Worm (Caenorhabditis elegans): ENCODE data around the gene cln-3.1.

cln-3.1 gene

ce11 chrV:11258896-11259295 lies 6.6 kb downstream of the cln-3.1 start, which contains the start of gene lgc-36:
lgc-36 (minus strand) TSS chrV:11258996.
- no peak for TF ChIP-seq him-1 (tag; optimal IDR thresholded peaks at IDR 0.05)
- no peak for TF ChIP-seq madf-8 (GFP tag; conservative IDR thresholded peaks at IDR 0.05)
- no peak for TF ChIP-seq B0035.1 (tag; optimal IDR thresholded peaks at IDR 0.05)
- no peak for TF ChIP-seq Y79H2A.3 (GFP tag; conservative IDR thresholded peaks at IDR 0.05)
- TF ChIP-seq chd-7 (tag; optimal IDR thresholded peaks at IDR 0.05): no peak
- no peak for TF ChIP-seq somi-1 (GFP tag; optimal IDR thresholded peaks at IDR 0.05)
- TF ChIP-seq ceh-27 (GFP tag; optimal IDR thresholded peaks at IDR 0.05): no peak
- TF ChIP-seq sdz-38 (tag; optimal IDR thresholded peaks at IDR 0.05): no peak
- no peak for TF ChIP-seq lag-1 (GFP tag; IDR thresholded peaks at IDR 0.05)
- TF ChIP-seq let-607 (tag; optimal IDR thresholded peaks at IDR 0.05): no peak
- TF ChIP-seq rcor-1 (GFP tag; IDR thresholded peaks at IDR 0.05): no peak
- TF ChIP-seq ceh-40 (GFP tag; IDR thresholded peaks at IDR 0.05): no peak

- no peak for TF ChIP-seq ZK185.1 (tag; optimal IDR thresholded peaks at IDR 0.05; ENCODE audit: poor library complexity, severe bottlenecking)
These were observed 10.5 kb downstream of the cln-3.1 start, which contains the start of gene srsx-31 for ce11 chrV:11254980-11255379. srsx-31 (minus strand) TSS chrV:11255080.

- TF ChIP-seq ceh-58 (GFP tag; IDR thresholded peaks at IDR 0.05): no peak
- no peak for TF ChIP-seq T07F8.4 (tag; optimal IDR thresholded peaks at IDR 0.05)
- TF ChIP-seq ztf-25 (GFP tag; IDR thresholded peaks at IDR 0.05): no peak
- no peak for TF ChIP-seq ceh-40 (GFP tag; IDR thresholded peaks at IDR 0.05)
- no peak for TF ChIP-seq C17E4.6 (GFP tag; IDR thresholded peaks at IDR 0.05)
- no peak for TF ChIP-seq ZK185.1 (tag; optimal IDR thresholded peaks at IDR 0.05; ENCODE audit: poor library complexity, severe bottlenecking)
- no peak for TF ChIP-seq efl-1 (GFP tag; optimal IDR thresholded peaks at IDR 0.05)
These were observed 13.0 kb downstream of the cln-3.1 start, which contains the start of gene srsx-33 for ce11 chrV:11252429-11252828. srsx-33 (minus strand) TSS chrV:11252529.

- no peak for TF ChIP-seq K11D2.4 (GFP tag; IDR thresholded peaks at IDR 0.05)
- no peak for TF ChIP-seq Y79H2A.3 (GFP tag; conservative IDR thresholded peaks at IDR 0.05)
- TF ChIP-seq F55B11.4 (tag; optimal IDR thresholded peaks at IDR 0.05; ENCODE audit: borderline replicate concordance, insufficient read depth): no peak
- TF ChIP-seq ceh-79 (tag; optimal IDR thresholded peaks at IDR 0.05): no peak
- TF ChIP-seq ztf-6 (GFP tag; IDR thresholded peaks at IDR 0.05): no peak
- TF ChIP-seq hlh-12 (tag; optimal IDR thresholded peaks at IDR 0.05): no peak
- no peak for TF ChIP-seq athp-1 (tag; optimal IDR thresholded peaks at IDR 0.05)
- no peak for TF ChIP-seq ztf-22 (GFP tag; optimal IDR thresholded peaks at IDR 0.05)
- TF ChIP-seq madf-10 (tag; optimal IDR thresholded peaks at IDR 0.05): no peak
- TF ChIP-seq ceh-91 (GFP tag; IDR thresholded peaks at IDR 0.05): no peak
- no peak for TF ChIP-seq somi-1 (GFP tag; optimal IDR thresholded peaks at IDR 0.05)
- TF ChIP-seq pbrm-1 (GFP tag; IDR thresholded peaks at IDR 0.05): no peak
- TF ChIP-seq F57A8.1 (GFP tag; optimal IDR thresholded peaks at IDR 0.05): no peak
- no peak for TF ChIP-seq attf-6 (GFP tag; IDR thresholded peaks at IDR 0.05)
- TF ChIP-seq aptf-2 (GFP tag; conservative IDR thresholded peaks at IDR 0.05): no peak
- TF ChIP-seq dpff-1 (tag; optimal IDR thresholded peaks at IDR 0.05): no peak
These were observed 13.7 kb downstream of the cln-3.1 start for ce11 chrV:11251798-11252197.

- TF ChIP-seq mcd-1 (GFP tag; IDR thresholded peaks at IDR 0.05) (no peak), gei-17 (GFP tag; optimal IDR thresholded peaks at IDR 0.05) (no peak), lin-26 (GFP tag; IDR thresholded peaks at IDR 0.05) (no peak), hrde-1 (tag; optimal IDR thresholded peaks at IDR 0.05; ENCODE audit: borderline replicate concordance) (no peak), egl-44 (GFP tag; IDR thresholded peaks at IDR 0.05) (no peak), lir-1 (GFP tag; conservative IDR thresholded peaks at IDR 0.05) (no peak), K11D2.4 (GFP tag; IDR thresholded peaks at IDR 0.05) (no peak), ccch-3 (GFP tag; optimal IDR thresholded peaks at IDR 0.05) (no peak), madf-6 (GFP tag; IDR thresholded peaks at IDR 0.05) (no peak), nfya-1 (tag; optimal IDR thresholded peaks at IDR 0.05; ENCODE audit: borderline replicate concordance, insufficient read depth) (no peak), nhr-27 (tag; optimal IDR thresholded peaks at IDR 0.05) (no peak), sea-2 (GFP tag; IDR thresholded peaks at IDR 0.05) (no peak), F22D6.2 (tag; optimal IDR thresholded peaks at IDR 0.05) (no peak)
These were observed 14.7 kb downstream of the cln-3.1 start, which contains the start of gene T19B10.12 for ce11 chrV:11250735-11251134. T19B10.12 (plus strand) TSS chrV:11251035.

Measured in whole organism, young adult.